Worm (Caenorhabditis elegans): ENCODE results near the gene fbxa-142.

DNA sequence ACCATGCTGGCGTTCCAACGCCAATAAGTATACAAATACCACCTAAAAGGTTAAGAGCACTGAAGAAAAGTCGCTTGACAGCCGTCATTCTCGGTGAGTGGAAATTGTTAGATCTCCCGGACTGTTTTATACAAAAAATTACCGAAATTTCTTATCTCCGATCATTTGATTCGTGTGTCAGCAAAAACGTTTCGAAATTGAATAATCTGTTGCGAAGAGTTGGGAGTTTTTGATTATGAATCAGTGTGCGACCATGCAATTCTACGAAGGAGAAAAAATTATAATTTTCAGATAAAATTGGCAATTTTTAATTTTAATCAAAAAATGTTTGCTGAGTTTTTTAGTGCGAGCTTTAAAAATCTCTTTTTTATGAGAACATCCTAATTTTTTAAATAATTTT is 8.4 kb upstream of the fbxa-142 start, which contains the start of gene clc-11:
- TF ChIP-seq unc-39 (tag; optimal IDR thresholded peaks at IDR 0.05) (no peak), ztf-11 (tag; optimal IDR thresholded peaks at IDR 0.05) (no peak), lin-32 (GFP tag; optimal IDR thresholded peaks at IDR 0.05) (no peak), unc-62 (GFP tag; optimal IDR thresholded peaks at IDR 0.05) (no peak), ceh-83 (GFP tag; optimal IDR thresholded peaks at IDR 0.05) (no peak), nhr-2 (tag; optimal IDR thresholded peaks at IDR 0.05) (no peak), elt-1 (tag; optimal IDR thresholded peaks at IDR 0.05; ENCODE audit: borderline replicate concordance, insufficient read depth) (no peak), lin-13 (tag; optimal IDR thresholded peaks at IDR 0.05) (no peak), snpc-4 (tag; optimal IDR thresholded peaks at IDR 0.05) (no peak), hlh-1 (tag; optimal IDR thresholded peaks at IDR 0.05) (no peak), lsy-2 (tag; optimal IDR thresholded peaks at IDR 0.05) (no peak)

Data from whole organism, mixed stage, embryonic.